Worm (Caenorhabditis elegans) whole organism, midembryonic: ENCODE results near the gene col-97.

Experiments
- T22C8.4 ChIP-seq: fragments of 200-800 bp; sonication (Bioruptor generic); IDR thresholded peaks from 2 replicates; pipeline ENCODE4 v1.3.6; 2022; ENCODE audit warnings: missing genetic modification characterization, missing compliant biosample characterization
- cog-1 ChIP-seq: sonication (generic microtip); optimal IDR thresholded peaks from 2 replicates; lab custom pipeline; 2016; ENCODE audit warnings: missing genetic modification characterization, missing compliant biosample characterization
- med-1 ChIP-seq: sonication (generic microtip); optimal IDR thresholded peaks from 2 replicates; lab custom pipeline; 2017; ENCODE audit warnings: missing genetic modification characterization, mild to moderate bottlenecking, missing compliant biosample characterization, antibody characterized with exemption, missing genetic modification reagents; ENCODE audit not compliant: insufficient read depth
- ref-1 ChIP-seq: fragments of 200-800 bp; sonication (Bioruptor generic); conservative IDR thresholded peaks from 2 replicates; pipeline ENCODE4 v1.3.6; 2022; ENCODE audit warnings: missing genetic modification reagents, missing genetic modification characterization, missing compliant biosample characterization
- tab-1 ChIP-seq: fragments of 200-800 bp; sonication (Bioruptor generic); IDR thresholded peaks from 2 replicates; pipeline ENCODE4 v1.3.6; 2022; ENCODE audit warnings: missing genetic modification characterization, missing compliant biosample characterization
- ztf-29 ChIP-seq: fragments of 200-800 bp; sonication (Bioruptor generic); IDR thresholded peaks from 2 replicates; pipeline ENCODE4 v1.3.6; 2022; ENCODE audit warnings: missing genetic modification reagents, missing genetic modification characterization, missing compliant biosample characterization

ce11 chrIII:12944064-12944463, 49.4 kb downstream of the col-97 start:
- TF ChIP-seq med-1 (no peak), cog-1 (no peak), ref-1 (no peak), tab-1 (GFP tag; lab: Robert Waterston, UW) (no peak), T22C8.4 (GFP tag; lab: Robert Waterston, UW) (no peak), ztf-29 (GFP tag; lab: Robert Waterston, UW) (no peak)
